Worm (Caenorhabditis elegans): ENCODE results near the gene fut-6.

DNA sequence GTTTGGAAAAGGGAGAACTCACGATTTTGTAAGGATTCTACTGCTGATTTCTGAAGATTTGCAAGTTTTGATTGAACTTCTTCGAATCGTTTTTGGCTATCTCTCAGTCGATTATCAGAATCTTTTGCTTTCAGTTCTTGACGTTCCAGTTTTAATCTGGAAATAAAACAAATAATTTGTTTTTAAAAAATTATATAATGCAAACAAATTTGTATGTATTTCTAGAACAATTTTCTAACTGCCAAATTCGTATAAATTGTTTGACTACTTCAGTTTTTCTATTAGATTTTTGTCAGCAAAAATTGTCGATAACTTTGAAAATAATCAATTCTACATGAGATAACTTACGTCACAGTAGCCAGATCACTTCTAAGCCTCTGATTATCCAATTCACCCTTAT, 24.3 kb downstream of the fut-6 start:
- TF ChIP-seq ref-1 (GFP tag; conservative IDR thresholded peaks at IDR 0.05) (no peak), med-1 (GFP tag; optimal IDR thresholded peaks at IDR 0.05; ENCODE audit: insufficient read depth) (no peak), flt-1 (GFP tag; IDR thresholded peaks at IDR 0.05) (no peak)
